Worm (Caenorhabditis elegans): ENCODE measurements around the gene T27E7.3.

ce11 chrIV:14573068-14573467 is 44.2 kb downstream of the T27E7.3 start:
- TF ChIP-seq pha-4 (tag; optimal IDR thresholded peaks at IDR 0.05) (no peak), C17E4.6 (GFP tag; IDR thresholded peaks at IDR 0.05) (no peak), F37B4.10 (GFP tag; IDR thresholded peaks at IDR 0.05) (no peak)

All from whole organism, young adult.